Fruit fly (Drosophila melanogaster): ENCODE measurements around the gene CG3408.

Gene CG3408

dm6 chr3L:9509037-9509830 lies at the start of gene CG3408:
Gene CG3408, minus strand, starts transcription at chr3L:9509583.
- peak; percentile 44 for TF ChIP-seq CG17801 (GFP tag; optimal IDR thresholded peaks at IDR 0.05; ENCODE audit: partially characterized antibody)

- no peak for TF ChIP-seq CG17801 (GFP tag; optimal IDR thresholded peaks at IDR 0.05; ENCODE audit: partially characterized antibody)
Observed at dm6 chr3L:9559040-9559439, 49.7 kb upstream of the CG3408 start.

- TF ChIP-seq CG17801 (GFP tag; optimal IDR thresholded peaks at IDR 0.05; ENCODE audit: partially characterized antibody): no peak
Observed at dm6 chr3L:9556666-9557065, 47.3 kb upstream of the CG3408 start.

dm6 chr3L:9555004-9555403 lies 45.6 kb upstream of the CG3408 start:
- TF ChIP-seq CG17801 (GFP tag; optimal IDR thresholded peaks at IDR 0.05; ENCODE audit: partially characterized antibody): no peak

dm6 chr3L:9552190-9552809 lies 42.9 kb upstream of the CG3408 start:
- peak; percentile 24 for TF ChIP-seq CG17801 (GFP tag; optimal IDR thresholded peaks at IDR 0.05; ENCODE audit: partially characterized antibody)

- TF ChIP-seq CG17801 (GFP tag; optimal IDR thresholded peaks at IDR 0.05; ENCODE audit: partially characterized antibody): no peak
Observed at dm6 chr3L:9550873-9551580, 41.6 kb upstream of the CG3408 start.

dm6 chr3L:9549690-9550303 lies 40.4 kb upstream of the CG3408 start:
- no peak for TF ChIP-seq CG17801 (GFP tag; optimal IDR thresholded peaks at IDR 0.05; ENCODE audit: partially characterized antibody)

dm6 chr3L:9548800-9549199 lies 39.4 kb upstream of the CG3408 start:
- TF ChIP-seq CG17801 (GFP tag; optimal IDR thresholded peaks at IDR 0.05; ENCODE audit: partially characterized antibody): no peak

dm6 chr3L:9547910-9548309 lies 38.5 kb upstream of the CG3408 start:
- no peak for TF ChIP-seq CG17801 (GFP tag; optimal IDR thresholded peaks at IDR 0.05; ENCODE audit: partially characterized antibody)

dm6 chr3L:9546875-9547324 lies 37.5 kb upstream of the CG3408 start, which contains the start of gene CG42673:
Gene CG42673, plus strand, starts transcription at chr3L:9547220.
- peak; percentile 44 for TF ChIP-seq CG17801 (GFP tag; optimal IDR thresholded peaks at IDR 0.05; ENCODE audit: partially characterized antibody)

- no peak for TF ChIP-seq CG17801 (GFP tag; optimal IDR thresholded peaks at IDR 0.05; ENCODE audit: partially characterized antibody)
Observed at dm6 chr3L:9543899-9544298, 34.5 kb upstream of the CG3408 start, which contains the start of gene Ir67a. Gene Ir67a, minus strand, starts transcription at chr3L:9543999.

- no peak for TF ChIP-seq CG17801 (GFP tag; optimal IDR thresholded peaks at IDR 0.05; ENCODE audit: partially characterized antibody)
Observed at dm6 chr3L:9528835-9529234, 19.5 kb upstream of the CG3408 start, which contains the start of gene Or67a. Gene Or67a, plus strand, starts transcription at chr3L:9529067.

dm6 chr3L:9525444-9525843 lies 16.1 kb upstream of the CG3408 start, which contains the start of gene CG33700:
Gene CG33700, minus strand, starts transcription at chr3L:9525544.
- TF ChIP-seq CG17801 (GFP tag; optimal IDR thresholded peaks at IDR 0.05; ENCODE audit: partially characterized antibody): no peak

dm6 chr3L:9513309-9513708 lies 3.9 kb upstream of the CG3408 start, which contains the start of gene CG33702:
Gene CG33702, minus strand, starts transcription at chr3L:9513409.
- TF ChIP-seq CG17801 (GFP tag; optimal IDR thresholded peaks at IDR 0.05; ENCODE audit: partially characterized antibody): no peak

- TF ChIP-seq CG17801 (GFP tag; optimal IDR thresholded peaks at IDR 0.05; ENCODE audit: partially characterized antibody): no peak
Observed at dm6 chr3L:9512560-9512959, 3.2 kb upstream of the CG3408 start, which contains the start of gene CG33703. Gene CG33703, minus strand, starts transcription at chr3L:9512660.
